Fruit fly (Drosophila melanogaster): ENCODE results near the gene CG4957.

dm6 chr2L:10249655-10250202 lies 18.9 kb upstream of the CG4957 start:
- TF ChIP-seq h (GFP tag; optimal IDR thresholded peaks at IDR 0.05) = no peak
- no peak for TF ChIP-seq br (GFP tag; optimal IDR thresholded peaks at IDR 0.05)
- no peak for TF ChIP-seq N (GFP tag; optimal IDR thresholded peaks at IDR 0.05)
- no peak for TF ChIP-seq woc (GFP tag; optimal IDR thresholded peaks at IDR 0.05)
- TF ChIP-seq CG32264 (GFP tag; optimal IDR thresholded peaks at IDR 0.05) = no peak
- TF ChIP-seq pan (optimal IDR thresholded peaks at IDR 0.05) = no peak
- no peak for TF ChIP-seq Sp1 (GFP tag; optimal IDR thresholded peaks at IDR 0.05)

Measured in whole organism, wandering third instar larva.